Worm (Caenorhabditis elegans): Measurements from ENCODE around the gene T19C9.10.

Gene T19C9.10

DNA sequence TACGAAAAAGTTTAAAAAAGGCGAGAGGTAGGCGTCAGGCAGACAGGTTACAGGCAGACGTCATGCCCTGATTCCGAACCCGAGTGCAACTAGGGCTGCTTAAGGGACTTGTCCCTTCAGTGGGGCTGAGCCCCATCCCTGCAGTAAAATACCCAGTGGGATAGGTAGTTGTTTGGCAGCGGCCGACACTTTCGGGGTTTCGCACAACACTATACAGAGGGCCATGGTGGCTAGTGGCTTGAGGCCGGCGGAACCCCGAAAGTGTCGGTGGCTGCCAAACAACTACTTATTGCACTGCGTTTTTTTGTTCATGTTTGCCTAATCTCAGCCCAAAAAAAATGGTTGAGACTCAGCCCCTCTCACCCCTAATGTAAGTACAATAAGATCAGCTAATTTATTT is 20.8 kb upstream of the T19C9.10 start:
- TF ChIP-seq ztf-16 (tag; optimal IDR thresholded peaks at IDR 0.05) (no peak), pha-2 (tag; optimal IDR thresholded peaks at IDR 0.05) (no peak)

- TF ChIP-seq ttx-3 (tag; optimal IDR thresholded peaks at IDR 0.05) (no peak), dve-1 (tag; optimal IDR thresholded peaks at IDR 0.05) (no peak), gmeb-2 (tag; optimal IDR thresholded peaks at IDR 0.05) (no peak), pha-4 (tag; optimal IDR thresholded peaks at IDR 0.05) (no peak), che-1 (tag; optimal IDR thresholded peaks at IDR 0.05) (no peak), ets-4 (tag; optimal IDR thresholded peaks at IDR 0.05) (no peak), rnt-1 (tag; optimal IDR thresholded peaks at IDR 0.05) (no peak), hlh-15 (tag; optimal IDR thresholded peaks at IDR 0.05) (no peak), ceh-2 (tag; optimal IDR thresholded peaks at IDR 0.05) (no peak), ceh-18 (tag; optimal IDR thresholded peaks at IDR 0.05) (no peak), unc-55 (GFP tag; optimal IDR thresholded peaks at IDR 0.05) (no peak), npax-4 (tag; optimal IDR thresholded peaks at IDR 0.05) (no peak), ceh-9 (tag; optimal IDR thresholded peaks at IDR 0.05) (no peak), madf-2 (tag; optimal IDR thresholded peaks at IDR 0.05) (no peak), tbx-7 (tag; optimal IDR thresholded peaks at IDR 0.05) (no peak), fkh-10 (GFP tag; optimal IDR thresholded peaks at IDR 0.05) (no peak), pax-1 (tag; optimal IDR thresholded peaks at IDR 0.05) (no peak), ztf-16 (tag; optimal IDR thresholded peaks at IDR 0.05) (no peak)
These were observed 18.7 kb upstream of the T19C9.10 start, which contains the start of gene srbc-62 for ce11 chrV:17217690-17218089. Gene srbc-62 (plus strand): TSS chrV:17217990.

DNA sequence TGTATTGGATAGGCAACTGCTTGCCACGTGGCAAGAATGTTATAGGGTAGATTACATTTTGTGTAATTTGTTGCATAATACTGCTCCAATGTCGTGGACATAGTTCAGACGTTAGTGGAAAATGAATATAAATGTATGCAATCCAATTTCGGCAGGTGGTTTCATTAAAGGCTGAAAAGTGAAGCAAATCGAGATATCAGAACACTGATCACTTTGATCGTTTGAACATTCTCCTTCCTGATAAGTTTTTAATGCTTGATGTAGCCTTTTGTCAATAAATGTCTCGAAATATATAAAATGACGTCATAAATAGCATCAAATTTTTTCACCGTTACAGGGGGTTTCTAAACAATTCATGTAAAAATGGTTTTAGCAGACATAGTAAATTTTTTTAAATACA is 16.0 kb upstream of the T19C9.10 start, which contains the start of gene srh-109:
TSS of gene srh-109 (minus strand) at position 101 of the 400 bp plus-strand sequence.
- TF ChIP-seq mec-3 (tag; optimal IDR thresholded peaks at IDR 0.05; ENCODE audit: borderline replicate concordance) (no peak), dve-1 (tag; optimal IDR thresholded peaks at IDR 0.05) (no peak), pqm-1 (tag; optimal IDR thresholded peaks at IDR 0.05) (no peak), ceh-18 (tag; optimal IDR thresholded peaks at IDR 0.05) (no peak), ceh-2 (tag; optimal IDR thresholded peaks at IDR 0.05) (no peak), ceh-24 (tag; optimal IDR thresholded peaks at IDR 0.05) (no peak), lin-11 (tag; optimal IDR thresholded peaks at IDR 0.05) (no peak), pha-4 (tag; optimal IDR thresholded peaks at IDR 0.05) (no peak), ceh-9 (tag; optimal IDR thresholded peaks at IDR 0.05) (no peak)

DNA sequence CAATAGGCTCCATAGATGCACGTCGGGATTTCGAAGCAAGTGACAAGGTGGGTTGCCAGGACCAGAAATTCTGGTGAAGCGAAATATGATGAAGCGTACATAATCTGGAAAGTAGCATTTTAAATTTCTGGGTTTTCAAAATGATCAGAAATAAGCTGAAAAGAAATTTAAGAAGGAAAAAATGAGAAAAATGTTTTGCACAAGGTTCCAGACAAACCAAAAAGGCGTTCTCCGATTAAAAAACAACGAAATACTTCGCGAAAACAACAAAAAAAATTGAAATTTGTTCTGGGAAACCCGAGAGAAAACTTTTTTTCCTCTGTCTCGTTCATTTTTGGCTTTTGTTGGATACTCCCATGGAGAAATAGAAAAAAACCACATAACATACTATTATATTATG is 13.1 kb upstream of the T19C9.10 start, which contains the start of gene srh-252:
TSS of gene srh-252 (minus strand) at position 101 of the 400 bp plus-strand sequence.
- TF ChIP-seq C38D4.7 (GFP tag; optimal IDR thresholded peaks at IDR 0.05) (no peak), ama-1 (optimal IDR thresholded peaks at IDR 0.05) (no peak), nhr-232 (tag; optimal IDR thresholded peaks at IDR 0.05) (no peak), hlh-15 (tag; optimal IDR thresholded peaks at IDR 0.05) (no peak), gmeb-2 (tag; optimal IDR thresholded peaks at IDR 0.05) (no peak), ceh-2 (tag; optimal IDR thresholded peaks at IDR 0.05) (no peak), pax-1 (tag; optimal IDR thresholded peaks at IDR 0.05) (no peak), T23F11.4 (GFP tag; optimal IDR thresholded peaks at IDR 0.05) (no peak), unc-42 (tag; optimal IDR thresholded peaks at IDR 0.05) (no peak), elt-2 (tag; optimal IDR thresholded peaks at IDR 0.05) (no peak), madf-2 (tag; optimal IDR thresholded peaks at IDR 0.05) (no peak), zip-5 (tag; optimal IDR thresholded peaks at IDR 0.05) (no peak), ets-4 (tag; optimal IDR thresholded peaks at IDR 0.05) (no peak), fkh-6 (tag; optimal IDR thresholded peaks at IDR 0.05) (no peak), K02D7.2 (tag; optimal IDR thresholded peaks at IDR 0.05) (no peak), sox-2 (GFP tag; IDR thresholded peaks at IDR 0.05) (no peak), nhr-11 (tag; optimal IDR thresholded peaks at IDR 0.05) (no peak)

DNA sequence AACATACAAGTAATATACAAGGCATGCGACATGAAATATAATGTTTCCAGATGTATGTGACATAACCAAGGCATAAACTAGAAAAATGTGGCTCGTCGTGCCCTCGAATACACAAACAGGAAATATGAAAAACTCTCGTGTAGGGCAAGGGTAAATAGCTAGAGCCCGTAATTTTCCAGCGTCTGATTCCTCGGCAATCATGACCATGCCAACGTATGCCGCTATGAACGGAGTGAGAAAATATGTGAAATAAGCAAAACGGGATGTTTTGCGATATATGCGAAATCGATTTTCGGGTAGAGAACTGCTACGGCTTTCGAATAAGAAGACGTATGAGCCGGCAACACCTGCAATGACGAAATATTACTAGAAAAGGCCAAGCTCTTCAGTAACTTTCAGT is 11.0 kb upstream of the T19C9.10 start, which contains the start of gene scl-25:
TSS of gene scl-25 (plus strand) at position 301 of the 400 bp plus-strand sequence.
- TF ChIP-seq pat-9 (tag; optimal IDR thresholded peaks at IDR 0.05), result no peak
- no peak for TF ChIP-seq pha-2 (tag; optimal IDR thresholded peaks at IDR 0.05)
- no peak for TF ChIP-seq K02D7.2 (tag; optimal IDR thresholded peaks at IDR 0.05)
- TF ChIP-seq fax-1 (tag; optimal IDR thresholded peaks at IDR 0.05), result no peak
- no peak for TF ChIP-seq ttx-3 (tag; optimal IDR thresholded peaks at IDR 0.05)
- TF ChIP-seq rnt-1 (tag; optimal IDR thresholded peaks at IDR 0.05), result no peak
- TF ChIP-seq lin-11 (tag; optimal IDR thresholded peaks at IDR 0.05), result no peak
- no peak for TF ChIP-seq pha-4 (tag; optimal IDR thresholded peaks at IDR 0.05)
- TF ChIP-seq tbx-2 (tag; optimal IDR thresholded peaks at IDR 0.05), result no peak
- no peak for TF ChIP-seq pax-1 (tag; optimal IDR thresholded peaks at IDR 0.05)
- no peak for TF ChIP-seq pqm-1 (tag; optimal IDR thresholded peaks at IDR 0.05)
- no peak for TF ChIP-seq ceh-14 (tag; optimal IDR thresholded peaks at IDR 0.05)
- no peak for TF ChIP-seq dmd-4 (tag; optimal IDR thresholded peaks at IDR 0.05; ENCODE audit: borderline replicate concordance)

Data from whole organism, late embryonic.